Fruit fly (Drosophila melanogaster) whole organism, larva: ENCODE data around the gene Nepl5.

Experiments used
- noc ChIP-seq: fragments of 200-800 bp; sonication (Bioruptor generic); optimal IDR thresholded peaks from 3 replicates; lab custom pipeline; 2019; ENCODE audit warnings: missing biosample characterization, mild to moderate bottlenecking, missing genetic modification characterization, moderate library complexity

The Nepl5 gene

DNA sequence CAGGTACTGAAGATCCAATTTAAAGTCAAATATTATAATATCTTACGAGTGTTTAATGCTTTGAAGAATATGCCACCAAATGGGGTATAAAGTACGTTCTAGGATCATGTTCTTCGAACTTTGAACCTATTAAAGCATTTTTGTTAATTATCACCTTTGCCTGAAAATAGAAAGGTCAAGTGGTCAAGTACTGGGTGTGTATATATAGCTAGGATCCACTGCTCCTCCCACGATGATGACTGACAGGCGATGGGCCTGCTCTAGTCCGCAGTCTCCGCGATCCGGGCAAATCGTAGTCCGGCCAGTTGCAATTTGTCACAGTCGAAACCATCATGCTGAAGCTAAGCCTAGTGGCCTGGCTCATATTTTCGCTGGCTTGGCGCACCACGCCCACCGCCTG lies at the start of gene Nepl5:
Gene Nepl5 (plus strand): TSS at position 301 of the 400 bp plus-strand sequence.
- TF ChIP-seq noc (tag; lab: Kevin White, UChicago): no peak

- TF ChIP-seq noc (tag; lab: Kevin White, UChicago): no peak
These were observed 43.2 kb upstream of the Nepl5 start for dm6 chr2L:6337843-6338366.

DNA sequence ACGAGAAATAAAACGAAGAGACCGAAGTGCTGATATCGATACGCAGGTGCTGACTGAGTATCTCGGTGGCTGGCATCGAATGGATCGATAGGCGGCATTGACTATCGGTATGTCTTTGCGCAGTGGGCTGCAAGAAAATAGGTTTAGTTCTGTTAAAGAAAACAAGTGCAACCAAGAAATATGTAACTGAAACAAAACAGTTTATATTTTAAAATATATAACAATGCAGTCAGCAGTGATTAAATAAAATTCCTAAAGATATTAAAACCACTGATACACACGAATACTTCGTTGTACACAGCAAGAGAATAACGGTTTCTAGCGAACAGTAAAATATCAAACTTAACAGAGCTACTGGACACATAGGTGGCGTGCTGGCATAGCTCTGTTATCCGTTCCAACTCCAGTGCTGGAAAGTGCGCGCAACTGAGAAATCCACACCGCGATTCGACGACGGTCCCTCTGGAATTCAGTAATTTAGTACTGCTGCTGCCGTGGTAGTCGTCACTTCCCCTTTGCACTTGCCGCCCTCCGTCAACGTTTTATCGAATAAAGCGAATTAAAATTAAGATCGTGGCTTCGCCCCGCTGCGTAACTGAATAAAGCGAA lies 42.6 kb upstream of the Nepl5 start, which contains the start of the genes Pez and Cpr:
Gene Pez (minus strand): TSS at position 305 of the 609 bp plus-strand sequence.
Gene Cpr (plus strand): TSS at position 470 of the 609 bp plus-strand sequence.
- TF ChIP-seq noc (tag; lab: Kevin White, UChicago): no peak

dm6 chr2L:6339010-6339897 lies 41.8 kb upstream of the Nepl5 start:
- peak; percentile 54 for TF ChIP-seq noc (tag; lab: Kevin White, UChicago)

dm6 chr2L:6340222-6340725 lies 40.8 kb upstream of the Nepl5 start:
- TF ChIP-seq noc (tag; lab: Kevin White, UChicago): no peak

DNA sequence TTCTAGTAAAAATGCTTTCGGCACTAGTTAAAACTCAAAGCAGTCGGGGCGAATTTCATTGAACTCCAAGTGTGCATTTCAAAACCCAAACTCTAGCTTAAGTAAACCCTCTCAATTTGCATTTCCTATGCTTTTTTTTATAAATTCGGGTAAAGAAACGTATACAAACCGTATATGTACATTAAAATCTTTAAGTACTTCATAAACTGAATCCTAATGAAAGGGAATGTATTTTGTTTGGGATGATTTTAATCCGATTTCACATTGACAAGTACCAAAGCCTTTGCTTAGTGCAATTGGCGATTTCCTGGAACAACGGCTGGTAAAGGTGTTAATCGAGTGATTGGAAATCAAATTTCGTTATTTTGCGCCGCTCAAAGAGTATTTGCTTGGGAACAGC lies 39.8 kb upstream of the Nepl5 start:
- TF ChIP-seq noc (tag; lab: Kevin White, UChicago): no peak

DNA sequence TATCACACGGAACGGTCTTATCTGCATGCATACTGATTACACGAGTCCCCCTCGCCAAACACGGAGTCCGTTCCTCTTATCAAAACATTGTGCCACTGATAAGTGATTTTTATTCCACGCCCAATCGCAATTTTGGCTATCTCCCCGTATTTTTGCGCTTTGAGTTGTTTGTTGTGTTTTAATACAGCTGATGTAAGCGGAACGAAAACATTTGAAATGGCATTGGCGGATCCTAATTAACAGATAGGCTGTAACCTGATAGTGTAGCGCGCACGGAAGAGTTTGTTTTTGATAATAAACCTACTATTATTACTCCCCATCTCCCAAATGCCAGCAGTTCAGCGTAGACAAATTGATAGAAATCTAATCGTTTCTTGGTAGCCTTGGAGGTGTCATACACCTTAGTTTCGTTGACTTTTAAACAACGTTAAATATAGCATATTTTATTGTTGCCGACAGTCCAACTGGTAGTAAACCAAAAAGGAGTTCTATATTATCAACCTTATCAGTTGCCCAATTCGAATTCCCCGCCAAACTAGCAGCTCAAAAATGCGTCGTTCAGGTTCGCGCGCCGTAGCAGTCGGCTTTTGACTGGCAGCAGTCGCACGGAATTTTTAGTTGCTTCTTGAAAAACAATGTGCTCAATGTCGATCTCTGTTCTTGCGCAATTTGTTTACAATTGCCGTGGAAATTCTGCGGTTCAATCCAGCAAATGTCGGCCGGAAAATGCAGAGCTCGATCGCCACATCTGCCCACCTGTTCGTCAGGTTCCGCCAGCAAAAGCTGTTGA lies 37.8 kb upstream of the Nepl5 start:
- peak; percentile 47 for TF ChIP-seq noc (tag; lab: Kevin White, UChicago)

DNA sequence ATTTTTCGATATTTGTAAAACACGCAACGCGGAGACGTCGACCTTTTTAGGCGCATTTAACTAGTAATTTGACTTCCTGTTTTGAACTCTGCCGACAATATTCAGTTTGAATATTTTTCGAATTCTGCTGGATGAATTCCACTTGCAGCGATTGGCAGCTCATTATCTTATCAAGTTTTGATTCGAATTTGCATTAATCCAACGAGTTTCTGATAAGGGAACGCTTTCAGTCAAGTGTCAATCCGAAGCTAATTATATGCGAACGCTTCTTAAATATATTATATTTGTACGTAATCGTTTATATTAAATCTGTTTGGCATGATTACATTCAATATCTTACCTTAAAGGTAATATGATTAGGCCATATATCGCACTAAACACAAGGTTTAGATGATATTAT lies 32.7 kb upstream of the Nepl5 start, which contains the start of gene CG9497:
Gene CG9497 (minus strand): TSS at position 101 of the 400 bp plus-strand sequence.
- TF ChIP-seq noc (tag; lab: Kevin White, UChicago): no peak

DNA sequence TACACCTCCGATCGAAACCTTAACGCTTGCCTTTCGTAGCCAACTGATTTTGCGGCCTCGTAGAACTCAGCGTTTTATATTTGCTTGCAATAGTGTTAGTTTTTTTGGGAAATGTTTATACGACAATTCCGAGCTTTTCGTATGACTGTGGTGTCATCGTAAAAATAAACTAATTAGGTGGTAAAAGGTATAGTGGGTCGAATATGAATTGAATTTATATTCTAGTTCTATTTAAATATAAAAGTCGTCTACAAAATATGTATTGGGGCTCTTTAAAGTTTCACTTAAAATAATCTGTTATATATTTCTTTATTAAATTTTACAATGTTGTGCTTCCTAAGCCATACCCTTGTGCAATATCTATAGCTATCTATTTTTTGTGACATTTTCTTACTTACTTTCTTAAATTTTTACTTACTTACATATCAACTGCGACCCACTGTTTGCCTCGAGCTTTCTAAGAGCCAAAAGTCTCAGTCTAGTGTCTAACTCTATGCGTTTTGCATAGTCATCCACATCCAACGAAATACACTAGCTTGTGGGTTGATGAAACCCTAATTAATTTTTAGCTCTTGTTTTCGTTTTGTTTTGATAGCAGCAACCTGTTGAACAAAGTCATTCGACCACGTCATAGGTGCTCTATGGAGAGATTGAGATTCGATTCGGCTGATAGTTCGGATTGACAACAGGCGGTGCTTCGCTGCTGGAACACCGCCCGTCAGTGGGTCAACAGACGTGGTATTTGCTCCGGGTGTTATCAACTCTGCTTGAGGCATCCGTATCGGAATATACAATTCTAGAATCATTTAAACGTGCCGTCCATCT lies 29.9 kb upstream of the Nepl5 start, which contains the start of gene CG9498:
Gene CG9498 (minus strand): TSS at position 51 of the 825 bp plus-strand sequence.
- peak; percentile 97 for TF ChIP-seq noc (tag; lab: Kevin White, UChicago)

DNA sequence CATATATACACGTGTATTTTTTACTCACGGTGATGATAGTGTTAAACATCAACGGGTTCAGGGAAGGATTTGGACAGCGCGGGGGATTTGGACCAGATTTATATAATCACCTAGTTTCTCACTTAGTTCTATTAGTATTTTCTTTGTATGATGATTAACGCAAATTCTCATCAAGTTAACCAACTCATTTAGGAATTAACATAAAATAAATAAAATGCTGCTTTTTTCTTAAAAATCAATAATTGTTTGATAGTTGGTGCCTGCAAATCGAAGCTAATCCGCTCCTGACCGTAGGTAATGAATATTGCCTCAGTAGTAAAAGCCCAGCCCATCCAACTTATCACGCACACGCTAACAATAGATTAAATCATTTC lies 29.3 kb upstream of the Nepl5 start:
- TF ChIP-seq noc (tag; lab: Kevin White, UChicago): peak; percentile 98

- TF ChIP-seq noc (tag; lab: Kevin White, UChicago): no peak
These were observed 26.8 kb upstream of the Nepl5 start, which contains the start of gene ppk7 for dm6 chr2L:6354231-6354630. Gene ppk7, minus strand, starts transcription at chr2L:6354331.

DNA sequence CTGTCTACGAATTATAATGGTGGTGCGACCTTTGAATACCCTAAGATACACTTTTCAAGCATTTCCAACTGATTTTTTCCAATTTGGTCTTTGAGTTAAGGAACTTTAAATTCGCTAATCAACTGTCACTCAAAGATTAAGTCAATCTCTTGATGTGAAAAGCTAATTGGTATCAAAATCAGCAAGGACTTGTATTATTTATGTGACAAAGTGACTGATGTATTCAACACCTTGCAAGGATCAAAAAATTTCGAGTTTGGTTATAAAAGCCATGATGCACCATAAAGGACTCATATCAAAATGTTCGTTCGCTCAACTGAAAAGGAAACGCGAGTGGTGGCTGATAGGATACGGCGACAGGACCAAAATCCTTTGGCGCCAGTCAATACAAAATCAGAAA lies 26.4 kb upstream of the Nepl5 start, which contains the start of gene ppk14:
Gene ppk14 (plus strand): TSS at position 301 of the 400 bp plus-strand sequence.
- TF ChIP-seq noc (tag; lab: Kevin White, UChicago): no peak

- no peak for TF ChIP-seq noc (tag; lab: Kevin White, UChicago)
These were observed 24.9 kb upstream of the Nepl5 start for dm6 chr2L:6356134-6356533.
